Fruit fly (Drosophila melanogaster): ENCODE results near the gene CG13856.

dm6 chr3R:22405639-22406038 is 3.2 kb downstream of the CG13856 start, which contains the start of gene CG13855:
- TF ChIP-seq CG6163 (GFP tag; IDR thresholded peaks at IDR 0.05) (no peak), CG6808 (GFP tag; optimal IDR thresholded peaks at IDR 0.05) (no peak)
